Worm (Caenorhabditis elegans): ENCODE data around the gene fipp-1.

The fipp-1 gene

ce11 chrV:4423087-4423486 lies 51.5 kb downstream of the fipp-1 start:
- TF ChIP-seq set-16 (GFP tag; IDR thresholded peaks at IDR 0.05) (peak; percentile 63; the same call in 1 of the 2 replicates), nhr-42 (GFP tag; IDR thresholded peaks at IDR 0.05) (no peak)

All from whole organism, L4 larva.